Worm (Caenorhabditis elegans): Measurements from ENCODE around the gene col-122.

DNA sequence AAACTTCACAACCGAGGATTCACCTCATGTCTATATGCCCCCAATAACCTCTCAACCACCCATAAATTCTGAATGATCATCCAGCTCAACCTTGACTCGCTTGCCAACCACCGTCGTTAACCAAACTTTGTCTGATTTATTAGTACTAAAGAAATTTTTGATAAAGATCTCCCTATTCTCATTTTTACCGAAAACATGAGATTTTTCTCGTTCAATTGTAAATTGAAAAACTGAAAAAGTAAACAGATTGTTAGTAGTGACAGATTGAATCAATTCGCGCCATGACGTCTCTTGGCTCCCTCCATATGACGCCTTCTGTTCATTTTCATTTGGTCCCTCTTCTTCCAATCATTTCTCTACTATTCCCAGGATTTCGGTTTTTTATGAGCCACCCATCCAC lies 44.8 kb downstream of the col-122 start:
- TF ChIP-seq flh-1 (GFP tag; optimal IDR thresholded peaks at IDR 0.05) (no peak), unc-62 (GFP tag; optimal IDR thresholded peaks at IDR 0.05) (no peak), elt-3 (tag; optimal IDR thresholded peaks at IDR 0.05) (no peak), nhr-237 (tag; optimal IDR thresholded peaks at IDR 0.05) (no peak), unc-39 (tag; optimal IDR thresholded peaks at IDR 0.05) (no peak), unc-120 (tag; optimal IDR thresholded peaks at IDR 0.05; ENCODE audit: poor library complexity, severe bottlenecking) (no peak), mep-1 (tag; optimal IDR thresholded peaks at IDR 0.05) (no peak), ztf-11 (tag; optimal IDR thresholded peaks at IDR 0.05) (no peak), elt-1 (tag; optimal IDR thresholded peaks at IDR 0.05; ENCODE audit: borderline replicate concordance, insufficient read depth) (no peak), nhr-76 (tag; optimal IDR thresholded peaks at IDR 0.05) (no peak), lin-32 (GFP tag; optimal IDR thresholded peaks at IDR 0.05) (no peak)
